Worm (Caenorhabditis elegans) whole organism, late embryonic: Measurements from ENCODE around the gene fip-2.

ENCODE experiments used
- C08G9.2 ChIP-seq: sonication (generic microtip); optimal IDR thresholded peaks from 2 replicates; lab custom pipeline; 2016; ENCODE audit warnings: mild to moderate bottlenecking, missing genetic modification characterization, moderate library complexity, missing compliant biosample characterization
- F13H6.1 ChIP-seq: sonication (generic microtip); optimal IDR thresholded peaks from 2 replicates; lab custom pipeline; 2016; ENCODE audit warnings: missing genetic modification characterization, missing compliant biosample characterization
- T23F11.4 ChIP-seq: fragments of 200-800 bp; sonication (Bioruptor generic); optimal IDR thresholded peaks from 2 replicates; lab custom pipeline; 2018; ENCODE audit warnings: mild to moderate bottlenecking, missing genetic modification characterization, missing compliant biosample characterization
- ahr-1 ChIP-seq: sonication (generic microtip); optimal IDR thresholded peaks from 2 replicates; lab custom pipeline; 2016; ENCODE audit warnings: missing genetic modification characterization, missing compliant biosample characterization
- ama-1 ChIP-seq: fragments of 150-350 bp; optimal IDR thresholded peaks from 2 replicates; lab custom pipeline; 2014
- ceh-24 ChIP-seq: sonication (generic microtip); optimal IDR thresholded peaks from 2 replicates; lab custom pipeline; 2016; ENCODE audit warnings: mild to moderate bottlenecking, missing genetic modification characterization, missing compliant biosample characterization
- ceh-30 ChIP-seq: fragments of 150-350 bp; optimal IDR thresholded peaks from 2 replicates; lab custom pipeline; 2014; ENCODE audit warnings: missing biosample characterization, missing genetic modification characterization
- ceh-31 ChIP-seq: sonication (generic microtip); optimal IDR thresholded peaks from 2 replicates; lab custom pipeline; 2016; ENCODE audit warnings: missing genetic modification characterization, missing compliant biosample characterization
- ceh-34 ChIP-seq: sonication (generic microtip); optimal IDR thresholded peaks from 2 replicates; lab custom pipeline; 2016; ENCODE audit warnings: mild to moderate bottlenecking, missing genetic modification characterization, missing compliant biosample characterization
- ceh-45 ChIP-seq: fragments of 200-800 bp; sonication (Bioruptor generic); IDR thresholded peaks from 2 replicates; pipeline ENCODE4 v1.3.6; 2022; ENCODE audit warnings: missing genetic modification reagents, missing genetic modification characterization, missing compliant biosample characterization
- ceh-6 ChIP-seq: fragments of 200-800 bp; sonication (Bioruptor generic); optimal IDR thresholded peaks from 2 replicates; lab custom pipeline; 2018; ENCODE audit warnings: mild to moderate bottlenecking, missing genetic modification characterization, missing compliant biosample characterization
- ceh-9 ChIP-seq: sonication (generic microtip); optimal IDR thresholded peaks from 2 replicates; lab custom pipeline; 2016; ENCODE audit warnings: mild to moderate bottlenecking, missing genetic modification characterization, inconsistent platforms, missing compliant biosample characterization
- elt-2 ChIP-seq: sonication (generic microtip); optimal IDR thresholded peaks from 2 replicates; lab custom pipeline; 2016; ENCODE audit warnings: missing genetic modification reagents, missing genetic modification characterization, missing compliant biosample characterization
- elt-4 ChIP-seq: sonication (generic microtip); optimal IDR thresholded peaks from 2 replicates; lab custom pipeline; 2016; ENCODE audit warnings: missing genetic modification characterization, missing compliant biosample characterization
- ets-4 ChIP-seq: sonication (generic microtip); optimal IDR thresholded peaks from 2 replicates; lab custom pipeline; 2016; ENCODE audit warnings: missing genetic modification characterization, missing compliant biosample characterization
- eyg-1 ChIP-seq: sonication (generic microtip); optimal IDR thresholded peaks from 2 replicates; lab custom pipeline; 2016; ENCODE audit warnings: missing genotype, missing genetic modification characterization, missing compliant biosample characterization
- fax-1 ChIP-seq: sonication (generic microtip); optimal IDR thresholded peaks from 2 replicates; lab custom pipeline; 2016; ENCODE audit warnings: missing genotype, missing genetic modification characterization, missing compliant biosample characterization
- fkh-6 ChIP-seq: sonication (generic microtip); optimal IDR thresholded peaks from 2 replicates; lab custom pipeline; 2016; ENCODE audit warnings: missing genetic modification characterization, missing compliant biosample characterization
- gmeb-2 ChIP-seq: sonication (generic microtip); optimal IDR thresholded peaks from 2 replicates; lab custom pipeline; 2016; ENCODE audit warnings: missing genetic modification characterization, inconsistent platforms, missing compliant biosample characterization
- hlh-15 ChIP-seq: sonication (generic microtip); optimal IDR thresholded peaks from 2 replicates; lab custom pipeline; 2016; ENCODE audit warnings: missing genetic modification characterization, missing compliant biosample characterization
- hlh-30 ChIP-seq: sonication (generic microtip); optimal IDR thresholded peaks from 2 replicates; lab custom pipeline; 2017; ENCODE audit warnings: antibody characterized with exemption, missing genetic modification characterization, missing compliant biosample characterization; ENCODE audit not compliant: insufficient read depth
- hlh-8 ChIP-seq: sonication (generic microtip); optimal IDR thresholded peaks from 2 replicates; lab custom pipeline; 2016; ENCODE audit warnings: missing genotype, missing genetic modification characterization, missing compliant biosample characterization
- lin-11 ChIP-seq: fragments of 200-800 bp; sonication (Bioruptor generic); optimal IDR thresholded peaks from 2 replicates; lab custom pipeline; 2018; ENCODE audit warnings: mild to moderate bottlenecking, missing genetic modification characterization, missing compliant biosample characterization
- nhr-11 ChIP-seq: fragments of 150-350 bp; optimal IDR thresholded peaks from 2 replicates; lab custom pipeline; 2014; ENCODE audit warnings: missing biosample characterization, missing genetic modification characterization
- nhr-232 ChIP-seq: sonication (generic microtip); optimal IDR thresholded peaks from 2 replicates; lab custom pipeline; 2016; ENCODE audit warnings: missing genetic modification characterization, missing compliant biosample characterization
- npax-4 ChIP-seq: sonication (generic microtip); optimal IDR thresholded peaks from 2 replicates; lab custom pipeline; 2016; ENCODE audit warnings: missing genetic modification characterization, missing compliant biosample characterization
- odd-2 ChIP-seq: sonication (generic microtip); optimal IDR thresholded peaks from 2 replicates; lab custom pipeline; 2017; ENCODE audit warnings: antibody characterized with exemption, mild to moderate bottlenecking, missing genetic modification characterization, missing compliant biosample characterization
- pha-4 ChIP-seq: fragments of 150-350 bp; optimal IDR thresholded peaks from 2 replicates; lab custom pipeline; 2018; ENCODE audit warnings: missing biosample characterization, missing genetic modification reagents, missing genetic modification characterization
- pros-1 ChIP-seq: fragments of 150-350 bp; optimal IDR thresholded peaks from 2 replicates; lab custom pipeline; 2014; ENCODE audit warnings: missing biosample characterization, missing genetic modification reagents, missing genetic modification characterization
- rnt-1 ChIP-seq: sonication (generic microtip); optimal IDR thresholded peaks from 2 replicates; lab custom pipeline; 2016; ENCODE audit warnings: missing genetic modification characterization, missing compliant biosample characterization
- sox-4 ChIP-seq: sonication (generic microtip); optimal IDR thresholded peaks from 2 replicates; lab custom pipeline; 2017; ENCODE audit warnings: mild to moderate bottlenecking, missing genetic modification characterization, inconsistent platforms, missing compliant biosample characterization
- tbx-2 ChIP-seq: sonication (generic microtip); optimal IDR thresholded peaks from 2 replicates; lab custom pipeline; 2016; ENCODE audit warnings: missing genetic modification characterization, missing compliant biosample characterization
- unc-3 ChIP-seq, 2 experiments: fragments of 200-800 bp in 1 of 2; sonication (Bioruptor generic) in 1 of 2; sonication (generic microtip) in 1 of 2; conservative IDR thresholded peaks in 1 of 2; optimal IDR thresholded peaks in 1 of 2; 2 replicates each; pipeline versions ENCODE4 v1.3.6 to Lab custom; 2016 to 2022; ENCODE audit warnings: missing compliant biosample characterization in 2 of 2, missing genetic modification characterization in 2 of 2, missing genetic modification reagents in 1 of 2
- unc-42 ChIP-seq: sonication (generic microtip); optimal IDR thresholded peaks from 2 replicates; lab custom pipeline; 2016; ENCODE audit warnings: missing genotype, missing genetic modification characterization, missing compliant biosample characterization
- zip-5 ChIP-seq: sonication (generic microtip); optimal IDR thresholded peaks from 2 replicates; lab custom pipeline; 2016; ENCODE audit warnings: missing genetic modification characterization, missing compliant biosample characterization
- ztf-16 ChIP-seq: sonication (generic microtip); optimal IDR thresholded peaks from 2 replicates; lab custom pipeline; 2017; ENCODE audit warnings: missing genetic modification characterization, missing compliant biosample characterization

The fip-2 gene

ce11 chrV:9082350-9082749, 14.6 kb downstream of the fip-2 start (continued):
- no peak for TF ChIP-seq zip-5 (tag; lab: Kevin White, UChicago)
- TF ChIP-seq F13H6.1 = no peak
- no peak for TF ChIP-seq hlh-30 (tag; lab: Kevin White, UChicago)
- no peak for TF ChIP-seq ceh-30 (tag; lab: Kevin White, UChicago)

- no peak for TF ChIP-seq sox-4
- TF ChIP-seq unc-42 = no peak
- no peak for TF ChIP-seq tbx-2
Measured at ce11 chrV:9084252-9084651, 16.5 kb downstream of the fip-2 start.

- no peak for TF ChIP-seq nhr-11 (tag; lab: Kevin White, UChicago)
- no peak for TF ChIP-seq T23F11.4 (GFP tag; lab: Kevin White, UChicago)
- TF ChIP-seq C08G9.2 (tag; lab: Kevin White, UChicago) = no peak
- no peak for TF ChIP-seq ets-4
Measured at ce11 chrV:9085845-9086244, 18.1 kb downstream of the fip-2 start.

- TF ChIP-seq fax-1 (tag; lab: Kevin White, UChicago) = no peak
- peak; percentile 69 for TF ChIP-seq ama-1 (lab: Kevin White, UChicago)
- TF ChIP-seq npax-4 = no peak
- no peak for TF ChIP-seq ahr-1
- peak; percentile 97 for TF ChIP-seq ceh-30 (tag; lab: Kevin White, UChicago)
- no peak for TF ChIP-seq ceh-9 (tag; lab: Kevin White, UChicago)
- no peak for TF ChIP-seq lin-11 (tag; lab: Kevin White, UChicago)
- TF ChIP-seq gmeb-2 (tag; lab: Kevin White, UChicago) = peak; percentile 13
- TF ChIP-seq ceh-45 (GFP tag; lab: Robert Waterston, UW) = no peak
- TF ChIP-seq ceh-24 (tag; lab: Kevin White, UChicago) = peak; percentile 1
- TF ChIP-seq pros-1 (tag; lab: Kevin White, UChicago) = no peak
- TF ChIP-seq rnt-1 (tag; lab: Kevin White, UChicago) = peak; percentile 14
- TF ChIP-seq T23F11.4 (GFP tag; lab: Kevin White, UChicago) = peak; percentile 59
- TF ChIP-seq eyg-1 (tag; lab: Kevin White, UChicago) = no peak
- no peak for TF ChIP-seq elt-4 (tag; lab: Kevin White, UChicago)
Measured at ce11 chrV:9088758-9089157, 21.0 kb downstream of the fip-2 start.

- TF ChIP-seq ceh-30 (tag; lab: Kevin White, UChicago) = peak; percentile 35
- TF ChIP-seq, all 69 proteins: peak for 1; not testable (repeated sequence) for 68
Measured at ce11 chrV:9090824-9091798, 23.3 kb downstream of the fip-2 start.

ce11 chrV:9092209-9092608, 24.4 kb downstream of the fip-2 start, which contains the start of gene T27E4.1:
Gene T27E4.1 (plus strand): TSS chrV:9092345.
- TF ChIP-seq ceh-31 (tag; lab: Kevin White, UChicago) (no peak), ceh-24 (tag; lab: Kevin White, UChicago) (no peak), hlh-8 (tag; lab: Kevin White, UChicago) (no peak), fax-1 (tag; lab: Kevin White, UChicago) (no peak), nhr-232 (no peak), elt-2 (no peak), pha-4 (no peak), C08G9.2 (tag; lab: Kevin White, UChicago) (no peak), pros-1 (tag; lab: Kevin White, UChicago) (no peak), ceh-34 (no peak), hlh-15 (tag; lab: Kevin White, UChicago) (no peak), unc-3 (GFP tag; conservative IDR thresholded peaks at IDR 0.05; lab: Robert Waterston, UW) (no peak), unc-3 (tag; optimal IDR thresholded peaks at IDR 0.05; lab: Kevin White, UChicago) (no peak), fkh-6 (tag; lab: Kevin White, UChicago) (no peak), odd-2 (tag; lab: Kevin White, UChicago) (no peak), eyg-1 (tag; lab: Kevin White, UChicago) (no peak), ztf-16 (tag; lab: Kevin White, UChicago) (no peak), sox-4 (no peak), ceh-6 (GFP tag; lab: Kevin White, UChicago) (no peak)
